Worm (Caenorhabditis elegans) whole organism, L4 larva: ENCODE results near the gene slmp-1.

ENCODE experiments used
- F10B5.3 ChIP-seq: sonication (generic microtip); optimal IDR thresholded peaks from 2 replicates; lab custom pipeline; 2016; ENCODE audit warnings: mild to moderate bottlenecking, missing genetic modification characterization, missing compliant biosample characterization
- F49E8.2 ChIP-seq: sonication (generic microtip); optimal IDR thresholded peaks from 2 replicates; lab custom pipeline; 2016; ENCODE audit warnings: missing compliant biosample characterization, mild to moderate bottlenecking, missing genetic modification characterization, borderline replicate concordance
- Y105C5A.15 ChIP-seq: fragments of 200-800 bp; sonication (Bioruptor generic); IDR thresholded peaks from 2 replicates; pipeline ENCODE4 v1.3.6; 2022; ENCODE audit warnings: missing genetic modification characterization, missing compliant biosample characterization
- Y48G9A.11 ChIP-seq: fragments of 200-800 bp; sonication (Bioruptor generic); IDR thresholded peaks from 2 replicates; pipeline ENCODE4 v1.3.6; 2022; ENCODE audit warnings: missing genetic modification reagents, missing genetic modification characterization, missing compliant biosample characterization
- Y5F2A.4 ChIP-seq: fragments of 200-800 bp; sonication (Bioruptor generic); optimal IDR thresholded peaks from 2 replicates; lab custom pipeline; 2018; ENCODE audit warnings: mild to moderate bottlenecking, missing genetic modification characterization, missing compliant biosample characterization
- ama-1 ChIP-seq: fragments of 150-350 bp; optimal IDR thresholded peaks from 2 replicates; lab custom pipeline; 2014; ENCODE audit warnings: inconsistent platforms, mixed read lengths
- arid-1 ChIP-seq: fragments of 200-800 bp; sonication (Bioruptor generic); conservative IDR thresholded peaks from 2 replicates; pipeline ENCODE4 v1.3.6; 2022; ENCODE audit warnings: missing genetic modification reagents, missing genetic modification characterization, missing compliant biosample characterization
- ceh-28 ChIP-seq: fragments of 150-350 bp; optimal IDR thresholded peaks from 2 replicates; lab custom pipeline; 2014; ENCODE audit warnings: missing biosample characterization, missing genetic modification reagents, missing genetic modification characterization
- ceh-32 ChIP-seq: sonication (generic microtip); optimal IDR thresholded peaks from 2 replicates; lab custom pipeline; 2016; ENCODE audit warnings: mild to moderate bottlenecking, missing genetic modification characterization, missing compliant biosample characterization; ENCODE audit not compliant: poor library complexity
- ceh-44 ChIP-seq: fragments of 200-800 bp; sonication (Bioruptor generic); IDR thresholded peaks from 2 replicates; pipeline ENCODE4 v1.3.6; 2022; ENCODE audit warnings: missing genetic modification reagents, missing genetic modification characterization, missing compliant biosample characterization
- ceh-82 ChIP-seq: sonication (generic microtip); optimal IDR thresholded peaks from 2 replicates; lab custom pipeline; 2017; ENCODE audit warnings: missing biosample characterization, missing genetic modification characterization
- daf-8 ChIP-seq: fragments of 200-800 bp; sonication (Bioruptor generic); IDR thresholded peaks from 2 replicates; pipeline ENCODE4 v1.3.6; 2022; ENCODE audit warnings: missing genetic modification characterization, missing compliant biosample characterization
- duxl-1 ChIP-seq: sonication (generic microtip); optimal IDR thresholded peaks from 2 replicates; lab custom pipeline; 2016; ENCODE audit warnings: mild to moderate bottlenecking, missing genetic modification characterization, moderate library complexity, missing compliant biosample characterization; ENCODE audit not compliant: poor library complexity
- egl-27 ChIP-seq: sonication (generic microtip); optimal IDR thresholded peaks from 3 replicates; lab custom pipeline; 2017; ENCODE audit warnings: missing biosample characterization, missing genetic modification reagents, missing genetic modification characterization
- fos-1 ChIP-seq: fragments of 150-350 bp; optimal IDR thresholded peaks from 2 replicates; lab custom pipeline; 2014; ENCODE audit warnings: missing biosample characterization, missing genetic modification characterization
- gei-8 ChIP-seq: fragments of 200-800 bp; sonication (Bioruptor generic); optimal IDR thresholded peaks from 2 replicates; lab custom pipeline; 2018; ENCODE audit warnings: mild to moderate bottlenecking, missing genetic modification characterization, missing compliant biosample characterization
- hif-1 ChIP-seq, 2 experiments: sonication (generic microtip); optimal IDR thresholded peaks; 2 replicates each; lab custom pipeline; 2016 to 2017; ENCODE audit warnings: missing compliant biosample characterization in 2 of 2, missing genetic modification characterization in 2 of 2, missing genetic modification reagents in 2 of 2, missing genotype in 2 of 2, mild to moderate bottlenecking in 1 of 2
- hlh-30 ChIP-seq: sonication (generic microtip); optimal IDR thresholded peaks from 2 replicates; lab custom pipeline; 2017; ENCODE audit warnings: antibody characterized with exemption, mild to moderate bottlenecking, missing genetic modification characterization, missing compliant biosample characterization; ENCODE audit not compliant: insufficient read depth
- lim-7 ChIP-seq: fragments of 200-800 bp; sonication (Bioruptor generic); IDR thresholded peaks from 2 replicates; pipeline ENCODE4 v1.3.6; 2022; ENCODE audit warnings: missing genetic modification characterization, missing compliant biosample characterization
- mdl-1 ChIP-seq, 2 experiments: fragments of 150-350 bp in 1 of 2; sonication (generic microtip) in 1 of 2; optimal IDR thresholded peaks; 2 replicates each; lab custom pipeline; 2014 to 2017; ENCODE audit warnings: missing biosample characterization in 2 of 2, missing genetic modification characterization in 2 of 2
- nhr-102 ChIP-seq: sonication (generic microtip); optimal IDR thresholded peaks from 2 replicates; lab custom pipeline; 2016; ENCODE audit warnings: mild to moderate bottlenecking, missing genetic modification characterization, moderate library complexity, missing compliant biosample characterization
- nhr-41 ChIP-seq: fragments of 200-800 bp; sonication (Bioruptor generic); IDR thresholded peaks from 2 replicates; pipeline ENCODE4 v1.3.6; 2022; ENCODE audit warnings: missing genetic modification reagents, missing genetic modification characterization, missing compliant biosample characterization
- sdz-12 ChIP-seq: fragments of 200-800 bp; sonication (Bioruptor generic); optimal IDR thresholded peaks from 2 replicates; lab custom pipeline; 2018; ENCODE audit warnings: mild to moderate bottlenecking, missing genetic modification characterization, missing compliant biosample characterization
- spr-3 ChIP-seq: fragments of 200-800 bp; sonication (Bioruptor generic); optimal IDR thresholded peaks from 2 replicates; lab custom pipeline; 2018; ENCODE audit warnings: mild to moderate bottlenecking, missing genetic modification characterization, missing compliant biosample characterization
- unc-130 ChIP-seq: sonication (generic microtip); optimal IDR thresholded peaks from 2 replicates; lab custom pipeline; 2016; ENCODE audit warnings: missing genetic modification reagents, missing genetic modification characterization, missing compliant biosample characterization
- unc-62 ChIP-seq, 3 experiments: fragments of 150-350 bp in 1 of 3; sonication (generic microtip); optimal IDR thresholded peaks in 2 of 3; peaks in 1 of 3; 1 replicate in 1 of 3; 2 replicates in 2 of 3; lab custom pipeline; 2014 to 2017; ENCODE audit warnings: missing biosample characterization in 3 of 3, missing genetic modification characterization in 3 of 3, missing genetic modification reagents in 3 of 3, missing genotype in 1 of 3
- zfp-2 ChIP-seq: sonication (generic microtip); optimal IDR thresholded peaks from 2 replicates; lab custom pipeline; 2016; ENCODE audit warnings: mild to moderate bottlenecking, missing genetic modification characterization, missing compliant biosample characterization
- zfp-3 ChIP-seq: fragments of 200-800 bp; sonication (Bioruptor generic); conservative IDR thresholded peaks from 2 replicates; pipeline ENCODE4 v1.3.6; 2022; ENCODE audit warnings: missing genetic modification reagents, missing genetic modification characterization, missing compliant biosample characterization
- ztf-7 ChIP-seq: fragments of 150-350 bp; optimal IDR thresholded peaks from 2 replicates; lab custom pipeline; 2014; ENCODE audit warnings: missing biosample characterization, missing genetic modification characterization

The slmp-1 gene

DNA sequence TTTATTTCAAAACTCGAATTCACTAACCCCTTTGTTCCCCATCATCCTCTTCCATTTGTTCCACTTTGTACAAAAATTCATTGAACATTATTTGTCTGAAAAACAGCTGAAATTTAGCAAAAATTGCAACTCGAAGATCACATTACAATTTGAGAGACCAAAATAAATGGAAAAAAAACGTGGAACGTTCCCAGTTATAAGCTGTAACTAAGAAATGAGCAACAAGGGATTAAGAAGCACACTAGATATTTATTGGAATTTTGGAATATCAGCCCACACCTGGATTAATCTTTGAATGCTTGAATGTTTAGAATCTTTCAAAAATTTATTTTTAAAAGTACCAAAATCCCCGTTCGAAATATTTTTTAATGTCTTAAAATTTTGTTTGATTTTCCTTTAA is 22.1 kb upstream of the slmp-1 start, which contains the start of gene Y67D8B.2 (continued):
- TF ChIP-seq fos-1 (tag; lab: Kevin White, UChicago): no peak
- TF ChIP-seq ceh-44 (GFP tag; lab: Robert Waterston, UW): no peak
- TF ChIP-seq nhr-102 (tag; lab: Kevin White, UChicago): no peak
- TF ChIP-seq zfp-2: no peak
- TF ChIP-seq, all 104 proteins: peak for 0

DNA sequence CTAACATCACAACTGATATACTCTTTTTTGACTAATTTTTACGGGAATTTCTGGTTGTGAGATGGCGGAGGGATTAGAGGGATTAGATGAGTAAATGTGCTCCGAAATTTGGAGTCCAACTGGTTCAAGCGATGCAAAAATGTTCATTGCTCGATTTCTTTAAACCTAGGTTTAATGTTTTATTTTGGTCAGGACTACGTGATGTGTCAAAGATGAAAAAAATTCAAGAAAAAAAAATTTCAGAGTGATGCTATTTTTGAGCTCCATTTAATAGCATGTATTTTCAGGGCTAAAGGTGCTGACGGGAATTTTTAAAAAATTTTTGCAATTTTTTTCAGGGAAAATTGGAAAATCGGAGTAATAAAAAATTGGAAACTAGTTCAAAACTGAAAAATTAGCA is 17.2 kb upstream of the slmp-1 start:
- TF ChIP-seq unc-62 (GFP tag; optimal IDR thresholded peaks at IDR 0.05 in 1 of 2; lab: Kevin White, UChicago): peak in 1 of 2 experiments; percentile 92
- TF ChIP-seq unc-62 (tag; optimal IDR thresholded peaks at IDR 0.05; lab: Kevin White, UChicago): no peak
- TF ChIP-seq F10B5.3: no peak

DNA sequence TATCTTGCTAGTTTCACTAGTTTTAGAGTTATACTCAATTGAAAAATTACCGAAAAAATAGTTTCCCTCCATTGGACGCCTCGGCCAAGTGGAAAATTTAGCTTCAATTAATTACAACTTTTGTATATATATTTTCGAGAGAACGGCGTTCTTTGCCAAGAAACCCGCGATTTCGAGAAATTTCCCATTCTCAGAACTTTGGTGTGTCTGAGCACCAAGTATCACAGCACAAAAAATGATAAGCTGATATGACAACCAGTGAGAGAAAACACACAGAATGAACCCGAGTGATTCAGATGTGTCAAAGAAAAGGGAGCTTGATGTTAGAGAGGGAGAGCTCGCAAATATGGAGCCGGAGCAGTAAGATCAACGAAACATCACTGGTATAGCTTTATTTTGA is 14.5 kb upstream of the slmp-1 start:
- TF ChIP-seq hlh-30: no peak
- no peak for TF ChIP-seq unc-62 (GFP tag; optimal IDR thresholded peaks at IDR 0.05 in 1 of 2; lab: Kevin White, UChicago)
- TF ChIP-seq unc-62 (tag; optimal IDR thresholded peaks at IDR 0.05; lab: Kevin White, UChicago): no peak
- no peak for TF ChIP-seq zfp-3 (GFP tag; lab: Robert Waterston, UW)
- TF ChIP-seq F49E8.2 (tag; lab: Kevin White, UChicago): no peak
- TF ChIP-seq ceh-82 (tag; lab: Kevin White, UChicago): no peak
- no peak for TF ChIP-seq ceh-28 (tag; lab: Kevin White, UChicago)
- TF ChIP-seq F10B5.3: no peak
- no peak for TF ChIP-seq nhr-102 (tag; lab: Kevin White, UChicago)
- no peak for TF ChIP-seq ama-1 (lab: Kevin White, UChicago)
- TF ChIP-seq ztf-7: no peak
- TF ChIP-seq gei-8 (GFP tag; lab: Kevin White, UChicago): no peak
- no peak for TF ChIP-seq arid-1 (GFP tag; lab: Robert Waterston, UW)
- no peak for TF ChIP-seq Y105C5A.15 (GFP tag; lab: Robert Waterston, UW)
- no peak for TF ChIP-seq sdz-12 (GFP tag; lab: Kevin White, UChicago)
- no peak for TF ChIP-seq egl-27 (tag; lab: Kevin White, UChicago)
- no peak for TF ChIP-seq lim-7 (GFP tag; lab: Robert Waterston, UW)
- TF ChIP-seq spr-3 (GFP tag; lab: Kevin White, UChicago): no peak
- TF ChIP-seq hif-1 (tag; optimal IDR thresholded peaks at IDR 0.05; lab: Kevin White, UChicago): no peak

DNA sequence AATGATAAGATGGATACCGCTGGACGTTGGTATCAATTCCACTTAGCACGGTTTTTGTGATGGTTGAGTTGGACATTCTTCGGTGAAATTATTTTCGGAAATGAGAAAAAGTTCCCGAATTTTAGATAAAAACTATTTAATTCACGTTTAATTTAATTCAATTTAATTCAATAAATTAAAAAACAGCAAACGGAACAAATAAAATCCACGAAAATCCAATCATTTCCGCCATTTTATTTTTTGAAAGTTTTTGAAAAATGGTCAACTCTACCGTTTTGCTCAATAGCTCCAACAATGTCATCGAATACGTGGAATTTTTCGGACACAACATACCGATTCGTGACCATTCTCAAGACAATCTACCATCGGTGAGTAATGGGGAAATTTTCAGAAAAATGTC is 11.4 kb upstream of the slmp-1 start, which contains the start of the genes Y67D8B.3 and Y67D8B.5:
TSS of gene Y67D8B.3 (minus strand) at position 101 of the 400 bp plus-strand sequence.
TSS of gene Y67D8B.5 (plus strand) at position 233 of the 400 bp plus-strand sequence.
- TF ChIP-seq sdz-12 (GFP tag; lab: Kevin White, UChicago): no peak
- TF ChIP-seq Y5F2A.4 (GFP tag; lab: Kevin White, UChicago): no peak
- no peak for TF ChIP-seq unc-130 (GFP tag; lab: Kevin White, UChicago)

DNA sequence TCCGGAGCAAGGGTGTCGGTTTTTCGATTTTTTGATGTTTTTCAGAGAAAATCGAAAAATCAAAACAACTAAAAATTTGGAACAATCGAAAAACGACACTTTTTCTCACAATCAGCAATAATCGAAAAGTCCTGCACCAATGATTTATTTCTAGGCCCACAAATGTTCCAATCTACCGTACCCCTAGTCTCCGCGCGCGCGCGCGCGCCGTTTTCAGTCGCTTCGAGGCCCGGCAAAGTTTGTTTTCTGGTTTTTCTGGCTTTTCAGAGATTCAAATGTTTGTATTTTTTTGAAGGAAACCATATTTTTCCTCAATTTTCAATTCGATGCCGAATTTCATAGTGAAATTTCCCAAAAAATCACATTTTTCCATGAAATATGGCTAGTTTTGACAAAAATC is 1.6 kb upstream of the slmp-1 start:
- TF ChIP-seq ceh-32 (no peak), Y48G9A.11 (GFP tag; lab: Robert Waterston, UW) (peak; percentile 62)
- TF ChIP-seq, all 104 proteins: peak for 1

DNA sequence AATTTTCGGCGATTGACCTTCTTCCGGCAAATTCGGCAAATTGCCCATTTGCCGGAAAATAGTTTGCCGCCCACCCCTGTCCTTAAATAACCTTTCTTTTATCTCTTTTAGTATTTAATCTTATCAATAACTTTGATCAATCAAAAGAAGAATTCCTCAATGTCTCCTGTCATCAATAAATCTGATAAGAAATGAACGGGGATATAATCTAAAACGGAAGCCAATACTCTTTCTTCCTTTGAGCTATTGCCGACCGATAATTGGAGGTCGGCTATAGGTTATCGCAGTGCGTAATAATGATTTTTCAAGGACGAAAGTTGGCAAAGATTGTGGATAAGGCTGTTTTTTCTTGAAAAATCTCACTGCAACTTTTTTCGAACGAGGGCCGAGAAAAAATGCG is 7.6 kb downstream of the slmp-1 start:
- TF ChIP-seq duxl-1 (tag; lab: Kevin White, UChicago) (no peak), mdl-1 (tag; optimal IDR thresholded peaks at IDR 0.05; lab: Kevin White, UChicago) (no peak), nhr-41 (GFP tag; lab: Robert Waterston, UW) (no peak), ceh-28 (tag; lab: Kevin White, UChicago) (no peak), zfp-3 (GFP tag; lab: Robert Waterston, UW) (no peak), daf-8 (no peak), arid-1 (GFP tag; lab: Robert Waterston, UW) (no peak)
